Worm (Caenorhabditis elegans): ENCODE measurements around the gene F32D8.14.

Gene F32D8.14

ce11 chrV:10870050-10870449 lies 24.5 kb downstream of the F32D8.14 start:
- TF ChIP-seq pag-3 (tag; optimal IDR thresholded peaks at IDR 0.05; ENCODE audit: borderline replicate concordance): no peak
- no peak for TF ChIP-seq unc-86 (tag; optimal IDR thresholded peaks at IDR 0.05)
- TF ChIP-seq C08G9.2 (tag; optimal IDR thresholded peaks at IDR 0.05): no peak
- TF ChIP-seq hlh-15 (tag; optimal IDR thresholded peaks at IDR 0.05): no peak
- TF ChIP-seq syd-9 (tag; optimal IDR thresholded peaks at IDR 0.05): no peak
- TF ChIP-seq hlh-6 (tag; optimal IDR thresholded peaks at IDR 0.05): no peak
- TF ChIP-seq ets-4 (tag; optimal IDR thresholded peaks at IDR 0.05): no peak
- no peak for TF ChIP-seq unc-3 (GFP tag; conservative IDR thresholded peaks at IDR 0.05)
- TF ChIP-seq unc-3 (tag; optimal IDR thresholded peaks at IDR 0.05): no peak
- TF ChIP-seq mec-3 (tag; optimal IDR thresholded peaks at IDR 0.05; ENCODE audit: borderline replicate concordance): no peak

ce11 chrV:10867586-10867985 lies 27.0 kb downstream of the F32D8.14 start:
- no peak for TF ChIP-seq madf-2 (tag; optimal IDR thresholded peaks at IDR 0.05)
- TF ChIP-seq sdc-2 (tag; optimal IDR thresholded peaks at IDR 0.05): no peak
- no peak for TF ChIP-seq F13H6.1 (tag; optimal IDR thresholded peaks at IDR 0.05)
- TF ChIP-seq eyg-1 (tag; optimal IDR thresholded peaks at IDR 0.05): no peak
- no peak for TF ChIP-seq nhr-11 (tag; optimal IDR thresholded peaks at IDR 0.05)
- no peak for TF ChIP-seq ceh-31 (tag; optimal IDR thresholded peaks at IDR 0.05)
- peak; percentile 42 for TF ChIP-seq hlh-30 (tag; optimal IDR thresholded peaks at IDR 0.05; ENCODE audit: insufficient read depth)

- TF ChIP-seq ttx-3 (tag; optimal IDR thresholded peaks at IDR 0.05): no peak
- TF ChIP-seq ceh-30 (tag; optimal IDR thresholded peaks at IDR 0.05): no peak
- no peak for TF ChIP-seq C08G9.2 (tag; optimal IDR thresholded peaks at IDR 0.05)
- TF ChIP-seq npax-4 (tag; optimal IDR thresholded peaks at IDR 0.05): no peak
- TF ChIP-seq pha-2 (tag; optimal IDR thresholded peaks at IDR 0.05): no peak
- no peak for TF ChIP-seq hlh-6 (tag; optimal IDR thresholded peaks at IDR 0.05)
- no peak for TF ChIP-seq sox-4 (tag; optimal IDR thresholded peaks at IDR 0.05)
- no peak for TF ChIP-seq pat-9 (tag; optimal IDR thresholded peaks at IDR 0.05)
- no peak for TF ChIP-seq nhr-11 (tag; optimal IDR thresholded peaks at IDR 0.05)
- no peak for TF ChIP-seq pax-1 (tag; optimal IDR thresholded peaks at IDR 0.05)
- no peak for TF ChIP-seq hlh-8 (tag; optimal IDR thresholded peaks at IDR 0.05)
- no peak for TF ChIP-seq elt-2 (tag; optimal IDR thresholded peaks at IDR 0.05)
- TF ChIP-seq rnt-1 (tag; optimal IDR thresholded peaks at IDR 0.05): no peak
- no peak for TF ChIP-seq ceh-24 (tag; optimal IDR thresholded peaks at IDR 0.05)
- TF ChIP-seq dmd-4 (tag; optimal IDR thresholded peaks at IDR 0.05; ENCODE audit: borderline replicate concordance): no peak
- no peak for TF ChIP-seq unc-86 (tag; optimal IDR thresholded peaks at IDR 0.05)
- TF ChIP-seq fkh-6 (tag; optimal IDR thresholded peaks at IDR 0.05): no peak
- no peak for TF ChIP-seq ref-2 (tag; optimal IDR thresholded peaks at IDR 0.05)
- TF ChIP-seq ahr-1 (tag; optimal IDR thresholded peaks at IDR 0.05): no peak
- TF ChIP-seq nhr-232 (tag; optimal IDR thresholded peaks at IDR 0.05): no peak
Measured at ce11 chrV:10865599-10865998, 29.0 kb downstream of the F32D8.14 start, which contains the start of gene saeg-1. Gene saeg-1 (minus strand): TSS chrV:10865699.

ce11 chrV:10862457-10863097 lies 32.0 kb downstream of the F32D8.14 start:
- no peak for TF ChIP-seq ztf-16 (tag; optimal IDR thresholded peaks at IDR 0.05)
- TF ChIP-seq fax-1 (tag; optimal IDR thresholded peaks at IDR 0.05): no peak
- TF ChIP-seq zip-5 (tag; optimal IDR thresholded peaks at IDR 0.05): no peak
- no peak for TF ChIP-seq syd-9 (tag; optimal IDR thresholded peaks at IDR 0.05)
- no peak for TF ChIP-seq Y22D7AL.16 (tag; optimal IDR thresholded peaks at IDR 0.05)
- no peak for TF ChIP-seq ceh-2 (tag; optimal IDR thresholded peaks at IDR 0.05)
- TF ChIP-seq hlh-13 (GFP tag; optimal IDR thresholded peaks at IDR 0.05): no peak
